Worm (Caenorhabditis elegans) whole organism, mixed stage, embryonic: ENCODE results near the gene pitr-3.

Experiments
- M03D4.4 ChIP-seq: sonication (generic microtip); optimal IDR thresholded peaks from 2 replicates; lab custom pipeline; 2017; ENCODE audit warnings: mild to moderate bottlenecking, missing genetic modification characterization, missing compliant biosample characterization
- blmp-1 ChIP-seq: fragments of 150-350 bp; optimal IDR thresholded peaks from 2 replicates; lab custom pipeline; 2014; ENCODE audit warnings: missing biosample characterization, missing genetic modification characterization
- ceh-39 ChIP-seq: fragments of 150-350 bp; optimal IDR thresholded peaks from 2 replicates; lab custom pipeline; 2014; ENCODE audit warnings: missing biosample characterization, missing genetic modification characterization
- ces-1 ChIP-seq: fragments of 150-350 bp; optimal IDR thresholded peaks from 2 replicates; lab custom pipeline; 2014; ENCODE audit warnings: missing biosample characterization, missing genetic modification reagents, missing genetic modification characterization
- drap-1 ChIP-seq: fragments of 200-800 bp; sonication (Bioruptor generic); optimal IDR thresholded peaks from 3 replicates; lab custom pipeline; 2018; ENCODE audit warnings: mild to moderate bottlenecking, missing genetic modification characterization, missing compliant biosample characterization
- elt-1 ChIP-seq: sonication (generic microtip); optimal IDR thresholded peaks from 2 replicates; lab custom pipeline; 2017; ENCODE audit warnings: missing genetic modification characterization, mild to moderate bottlenecking, missing compliant biosample characterization, antibody characterized with exemption, moderate library complexity, borderline replicate concordance; ENCODE audit not compliant: insufficient read depth
- elt-3 ChIP-seq: fragments of 150-350 bp; optimal IDR thresholded peaks from 2 replicates; lab custom pipeline; 2014; ENCODE audit warnings: missing biosample characterization, missing genetic modification characterization
- hlh-1 ChIP-seq: fragments of 150-350 bp; optimal IDR thresholded peaks from 2 replicates; lab custom pipeline; 2014; ENCODE audit warnings: missing biosample characterization, missing genetic modification reagents, missing genetic modification characterization
- lin-13 ChIP-seq: fragments of 150-350 bp; optimal IDR thresholded peaks from 2 replicates; lab custom pipeline; 2014; ENCODE audit warnings: missing biosample characterization, missing genetic modification characterization
- nhr-12 ChIP-seq: fragments of 150-350 bp; optimal IDR thresholded peaks from 2 replicates; lab custom pipeline; 2014; ENCODE audit warnings: missing biosample characterization, missing genetic modification characterization
- snpc-4 ChIP-seq: fragments of 150-350 bp; optimal IDR thresholded peaks from 2 replicates; lab custom pipeline; 2014; ENCODE audit warnings: missing biosample characterization, missing genetic modification characterization
- unc-39 ChIP-seq: fragments of 150-350 bp; optimal IDR thresholded peaks from 2 replicates; lab custom pipeline; 2014; ENCODE audit warnings: missing biosample characterization, missing genetic modification characterization
- unc-62 ChIP-seq: fragments of 150-350 bp; optimal IDR thresholded peaks from 2 replicates; lab custom pipeline; 2014; ENCODE audit warnings: missing biosample characterization, missing genetic modification reagents, missing genetic modification characterization
- ztf-11 ChIP-seq: fragments of 150-350 bp; optimal IDR thresholded peaks from 2 replicates; lab custom pipeline; 2014; ENCODE audit warnings: missing biosample characterization, missing genetic modification characterization

DNA sequence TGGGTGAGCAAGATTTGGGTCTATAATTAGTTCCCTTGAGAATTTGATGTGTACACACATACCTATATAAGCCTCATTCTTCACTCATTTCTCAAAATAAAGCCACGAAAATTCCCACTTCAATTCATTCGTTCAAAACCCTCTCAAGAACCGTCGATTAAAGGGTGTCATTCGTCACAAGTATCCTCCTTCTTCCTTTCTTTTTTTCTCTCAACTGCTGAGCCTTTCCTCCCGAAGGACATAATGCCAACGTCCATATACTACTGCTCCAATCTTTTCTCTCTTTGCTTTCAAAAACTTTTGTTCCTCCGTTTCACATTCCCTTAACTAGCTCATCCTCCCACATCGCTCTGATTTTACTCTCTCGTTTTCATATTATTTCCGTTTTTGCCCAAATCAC lies 49.0 kb downstream of the pitr-3 start, which contains the start of gene T27E4.1:
- TF ChIP-seq M03D4.4 (tag; lab: Kevin White, UChicago) = no peak
- no peak for TF ChIP-seq snpc-4 (tag; lab: Kevin White, UChicago)
- TF ChIP-seq unc-39 (tag; lab: Kevin White, UChicago) = no peak
- no peak for TF ChIP-seq elt-1 (tag; lab: Kevin White, UChicago)
- no peak for TF ChIP-seq ztf-11 (tag; lab: Kevin White, UChicago)
- no peak for TF ChIP-seq blmp-1
- no peak for TF ChIP-seq hlh-1 (tag; lab: Kevin White, UChicago)
- TF ChIP-seq elt-3 (tag; lab: Kevin White, UChicago) = no peak
- no peak for TF ChIP-seq unc-62
- TF ChIP-seq nhr-12 (tag; lab: Kevin White, UChicago) = no peak
- TF ChIP-seq ceh-39 (tag; lab: Kevin White, UChicago) = no peak
- TF ChIP-seq drap-1 = no peak
- no peak for TF ChIP-seq lin-13
- TF ChIP-seq ces-1 (GFP tag; lab: Kevin White, UChicago) = no peak
